Worm (Caenorhabditis elegans) whole organism, L1 larva: ENCODE results near the gene rpn-7.

Experiments used
- aha-1 ChIP-seq: fragments of 150-350 bp; optimal IDR thresholded peaks from 2 replicates; lab custom pipeline; 2014; ENCODE audit warnings: missing biosample characterization, missing genetic modification characterization
- ama-1 ChIP-seq: fragments of 150-350 bp; optimal IDR thresholded peaks from 2 replicates; lab custom pipeline; 2014
- lin-15B ChIP-seq: fragments of 150-350 bp; sonication (generic microtip); optimal IDR thresholded peaks from 3 replicates; lab custom pipeline; 2014; ENCODE audit warnings: missing biosample characterization, missing genetic modification characterization
- nhr-12 ChIP-seq: sonication (generic microtip); optimal IDR thresholded peaks from 2 replicates; lab custom pipeline; 2017; ENCODE audit warnings: missing biosample characterization, missing genetic modification characterization
- nhr-19 ChIP-seq: fragments of 200-800 bp; sonication (Bioruptor generic); conservative IDR thresholded peaks from 2 replicates; pipeline ENCODE4 v1.3.6; 2022; ENCODE audit warnings: missing genetic modification characterization, missing compliant biosample characterization
- nhr-28 ChIP-seq: fragments of 150-350 bp; optimal IDR thresholded peaks from 2 replicates; lab custom pipeline; 2014; ENCODE audit warnings: missing biosample characterization, missing genetic modification characterization
- nhr-71 ChIP-seq: sonication (generic microtip); optimal IDR thresholded peaks from 2 replicates; lab custom pipeline; 2016; ENCODE audit warnings: mild to moderate bottlenecking, missing genetic modification characterization, moderate library complexity, missing compliant biosample characterization
- nhr-76 ChIP-seq: sonication (generic microtip); optimal IDR thresholded peaks from 2 replicates; lab custom pipeline; 2017; ENCODE audit warnings: missing biosample characterization, missing genetic modification characterization
- nhr-77 ChIP-seq: fragments of 150-350 bp; optimal IDR thresholded peaks from 2 replicates; lab custom pipeline; 2014; ENCODE audit warnings: missing biosample characterization, missing genetic modification characterization
- nhr-85 ChIP-seq: sonication (generic microtip); peaks from one replicate; lab custom pipeline; 2016; ENCODE audit warnings: missing genetic modification characterization, inconsistent platforms, missing compliant biosample characterization
- snpc-4 ChIP-seq: fragments of 150-350 bp; optimal IDR thresholded peaks from 2 replicates; lab custom pipeline; 2014; ENCODE audit warnings: missing biosample characterization, missing genetic modification characterization
- unc-62 ChIP-seq: fragments of 150-350 bp; optimal IDR thresholded peaks from 2 replicates; lab custom pipeline; 2014; ENCODE audit warnings: missing biosample characterization, missing genetic modification reagents, missing genetic modification characterization

DNA sequence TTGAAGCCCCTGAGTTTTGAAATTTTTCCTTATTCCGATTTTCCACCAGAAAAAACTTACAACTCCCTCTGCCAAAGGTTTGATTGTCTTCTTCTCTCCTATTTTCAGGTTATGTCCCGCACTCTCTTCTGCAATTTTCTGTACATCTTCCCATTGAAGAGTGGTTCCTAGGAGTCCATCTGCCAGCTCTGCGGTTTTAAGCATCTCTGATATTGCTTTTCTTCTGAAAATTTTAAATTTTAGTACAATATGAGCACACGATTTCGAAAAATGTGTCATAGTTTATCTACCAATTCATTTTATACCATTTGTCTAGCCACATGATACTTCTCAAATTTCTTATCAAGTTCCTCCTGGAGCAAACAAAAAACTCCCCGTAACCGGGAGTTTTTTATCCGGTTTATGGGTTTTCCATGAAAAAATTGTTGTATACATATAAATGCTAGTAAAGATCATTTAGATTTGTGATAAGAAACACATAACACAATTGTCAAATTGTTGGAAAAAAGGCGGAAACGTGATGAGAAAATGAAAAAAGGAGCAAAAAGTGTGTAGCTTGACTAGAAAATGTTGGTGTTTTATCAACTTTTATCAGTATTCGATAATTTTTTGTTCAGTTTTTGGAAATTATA is 5.4 kb upstream of the rpn-7 start:
- TF ChIP-seq nhr-77 (no peak), nhr-28 (tag; lab: Kevin White, UChicago) (no peak), ama-1 (lab: Kevin White, UChicago) (no peak), aha-1 (tag; lab: Kevin White, UChicago) (no peak), nhr-76 (tag; lab: Kevin White, UChicago) (no peak), unc-62 (GFP tag; lab: Kevin White, UChicago) (no peak), nhr-85 (tag; lab: Kevin White, UChicago) (no peak), lin-15B (tag; lab: Kevin White, UChicago) (no peak), nhr-71 (tag; lab: Kevin White, UChicago) (no peak), nhr-19 (GFP tag; lab: Robert Waterston, UW) (no peak), snpc-4 (tag; lab: Kevin White, UChicago) (no peak), nhr-12 (tag; lab: Kevin White, UChicago) (no peak)
